Worm (Caenorhabditis elegans) whole organism, L4 larva: ENCODE data around the gene F23F12.12.

Experiments
- D1046.2 ChIP-seq: fragments of 200-800 bp; sonication (Bioruptor generic); IDR thresholded peaks from 2 replicates; pipeline ENCODE4 v1.3.6; 2022; ENCODE audit warnings: missing genetic modification characterization, missing compliant biosample characterization
- F26F4.8 ChIP-seq: fragments of 200-800 bp; sonication (Bioruptor generic); conservative IDR thresholded peaks from 2 replicates; pipeline ENCODE4 v1.3.6; 2022; ENCODE audit warnings: missing genetic modification characterization, missing compliant biosample characterization
- F37D6.2 ChIP-seq: sonication (generic microtip); optimal IDR thresholded peaks from 2 replicates; lab custom pipeline; 2016; ENCODE audit warnings: mild to moderate bottlenecking, missing genetic modification characterization, missing compliant biosample characterization
- F44E2.7 ChIP-seq: fragments of 200-800 bp; sonication (Bioruptor generic); IDR thresholded peaks from 2 replicates; pipeline ENCODE4 v2.1.2; 2022; ENCODE audit warnings: missing genetic modification characterization, missing compliant biosample characterization
- T26A8.4 ChIP-seq: fragments of 200-800 bp; sonication (Bioruptor generic); IDR thresholded peaks from 2 replicates; pipeline ENCODE4 v1.3.6; 2022; ENCODE audit warnings: missing genetic modification characterization, missing compliant biosample characterization
- Y48G9A.11 ChIP-seq: fragments of 200-800 bp; sonication (Bioruptor generic); IDR thresholded peaks from 2 replicates; pipeline ENCODE4 v1.3.6; 2022; ENCODE audit warnings: missing genetic modification reagents, missing genetic modification characterization, missing compliant biosample characterization
- Y75B8A.6 ChIP-seq: fragments of 200-800 bp; sonication (Bioruptor generic); IDR thresholded peaks from 2 replicates; pipeline ENCODE4 v1.3.6; 2022; ENCODE audit warnings: missing genetic modification reagents, missing genetic modification characterization, missing compliant biosample characterization
- aha-1 ChIP-seq: fragments of 150-350 bp; peaks from one replicate; lab custom pipeline; 2014; ENCODE audit warnings: missing biosample characterization, missing genetic modification characterization
- arid-1 ChIP-seq: fragments of 200-800 bp; sonication (Bioruptor generic); conservative IDR thresholded peaks from 2 replicates; pipeline ENCODE4 v1.3.6; 2022; ENCODE audit warnings: missing genetic modification reagents, missing genetic modification characterization, missing compliant biosample characterization
- ceh-32 ChIP-seq: sonication (generic microtip); optimal IDR thresholded peaks from 2 replicates; lab custom pipeline; 2016; ENCODE audit warnings: mild to moderate bottlenecking, missing genetic modification characterization, missing compliant biosample characterization; ENCODE audit not compliant: poor library complexity
- ceh-62 ChIP-seq: sonication (generic microtip); optimal IDR thresholded peaks from 2 replicates; lab custom pipeline; 2017; ENCODE audit warnings: missing biosample characterization, missing genetic modification characterization
- ceh-82 ChIP-seq: sonication (generic microtip); optimal IDR thresholded peaks from 2 replicates; lab custom pipeline; 2017; ENCODE audit warnings: missing biosample characterization, missing genetic modification characterization
- cey-2 ChIP-seq: sonication (generic microtip); optimal IDR thresholded peaks from 3 replicates; lab custom pipeline; 2017; ENCODE audit warnings: missing genetic modification characterization, mild to moderate bottlenecking, missing compliant biosample characterization, antibody characterized with exemption, borderline replicate concordance; ENCODE audit not compliant: insufficient read depth
- daf-12 ChIP-seq: fragments of 150-350 bp; optimal IDR thresholded peaks from 2 replicates; lab custom pipeline; 2014; ENCODE audit warnings: missing biosample characterization, missing genetic modification reagents, missing genetic modification characterization
- daf-16 ChIP-seq, 3 experiments: sonication (generic microtip); optimal IDR thresholded peaks; 2 replicates each; lab custom pipeline; 2016 to 2017; ENCODE audit warnings: missing genetic modification characterization in 3 of 3, missing genetic modification reagents in 3 of 3, mild to moderate bottlenecking in 2 of 3, missing compliant biosample characterization in 2 of 3, missing biosample characterization in 1 of 3, moderate library complexity in 1 of 3
- daf-19 ChIP-seq: fragments of 200-800 bp; sonication (Bioruptor generic); conservative IDR thresholded peaks from 2 replicates; pipeline ENCODE4 v1.3.6; 2022; ENCODE audit warnings: missing genetic modification characterization, missing compliant biosample characterization
- dmd-8 ChIP-seq: fragments of 200-800 bp; sonication (Bioruptor generic); IDR thresholded peaks from 2 replicates; pipeline ENCODE4 v1.3.6; 2022; ENCODE audit warnings: missing genetic modification characterization, missing compliant biosample characterization
- duxl-1 ChIP-seq: sonication (generic microtip); optimal IDR thresholded peaks from 2 replicates; lab custom pipeline; 2016; ENCODE audit warnings: mild to moderate bottlenecking, missing genetic modification characterization, moderate library complexity, missing compliant biosample characterization; ENCODE audit not compliant: poor library complexity
- dve-1 ChIP-seq: sonication (generic microtip); optimal IDR thresholded peaks from 2 replicates; lab custom pipeline; 2017; ENCODE audit warnings: antibody characterized with exemption, mild to moderate bottlenecking, missing genetic modification characterization, missing compliant biosample characterization; ENCODE audit not compliant: insufficient read depth
- gei-8 ChIP-seq: fragments of 200-800 bp; sonication (Bioruptor generic); optimal IDR thresholded peaks from 2 replicates; lab custom pipeline; 2018; ENCODE audit warnings: mild to moderate bottlenecking, missing genetic modification characterization, missing compliant biosample characterization
- hif-1 ChIP-seq, 2 experiments: sonication (generic microtip); optimal IDR thresholded peaks; 2 replicates each; lab custom pipeline; 2016 to 2017; ENCODE audit warnings: missing compliant biosample characterization in 2 of 2, missing genetic modification characterization in 2 of 2, missing genetic modification reagents in 2 of 2, missing genotype in 2 of 2, mild to moderate bottlenecking in 1 of 2
- hlh-11 ChIP-seq: fragments of 200-800 bp; sonication (Bioruptor generic); optimal IDR thresholded peaks from 2 replicates; lab custom pipeline; 2018; ENCODE audit warnings: mild to moderate bottlenecking, missing genetic modification characterization, missing compliant biosample characterization
- hlh-30 ChIP-seq: sonication (generic microtip); optimal IDR thresholded peaks from 2 replicates; lab custom pipeline; 2017; ENCODE audit warnings: antibody characterized with exemption, mild to moderate bottlenecking, missing genetic modification characterization, missing compliant biosample characterization; ENCODE audit not compliant: insufficient read depth
- hmg-1.1 ChIP-seq: fragments of 200-800 bp; sonication (Bioruptor generic); IDR thresholded peaks from 2 replicates; pipeline ENCODE4 v1.3.6; 2022; ENCODE audit warnings: missing genetic modification reagents, missing genetic modification characterization, missing compliant biosample characterization
- lin-13 ChIP-seq: fragments of 150-350 bp; optimal IDR thresholded peaks from 2 replicates; lab custom pipeline; 2014; ENCODE audit warnings: missing biosample characterization, missing genetic modification reagents, missing genetic modification characterization
- lin-15B ChIP-seq: fragments of 150-350 bp; sonication (generic microtip); optimal IDR thresholded peaks from 3 replicates; lab custom pipeline; 2014; ENCODE audit warnings: missing biosample characterization, missing genetic modification characterization
- lin-29 ChIP-seq: fragments of 200-800 bp; sonication (Bioruptor generic); IDR thresholded peaks from 2 replicates; pipeline ENCODE4 v1.3.6; 2022; ENCODE audit warnings: missing genetic modification reagents, missing genetic modification characterization, missing compliant biosample characterization
- mep-1 ChIP-seq: fragments of 150-350 bp; sonication (generic microtip); optimal IDR thresholded peaks from 3 replicates; lab custom pipeline; 2014; ENCODE audit warnings: missing biosample characterization, missing genetic modification characterization
- mxl-3 ChIP-seq: fragments of 200-800 bp; sonication (Bioruptor generic); optimal IDR thresholded peaks from 2 replicates; lab custom pipeline; 2018; ENCODE audit warnings: mild to moderate bottlenecking, missing genetic modification characterization, missing compliant biosample characterization
- nhr-102 ChIP-seq: sonication (generic microtip); optimal IDR thresholded peaks from 2 replicates; lab custom pipeline; 2016; ENCODE audit warnings: mild to moderate bottlenecking, missing genetic modification characterization, moderate library complexity, missing compliant biosample characterization
- nhr-11 ChIP-seq: fragments of 150-350 bp; optimal IDR thresholded peaks from 2 replicates; lab custom pipeline; 2014; ENCODE audit warnings: missing biosample characterization, missing genetic modification characterization
- nhr-111 ChIP-seq: fragments of 200-800 bp; sonication (Bioruptor generic); optimal IDR thresholded peaks from 2 replicates; lab custom pipeline; 2018; ENCODE audit warnings: mild to moderate bottlenecking, missing genetic modification characterization, missing compliant biosample characterization
- nhr-42 ChIP-seq: fragments of 200-800 bp; sonication (Bioruptor generic); IDR thresholded peaks from 2 replicates; pipeline ENCODE4 v1.3.6; 2022; ENCODE audit warnings: missing genetic modification characterization, missing compliant biosample characterization
- nhr-6 ChIP-seq: fragments of 150-350 bp; optimal IDR thresholded peaks from 2 replicates; lab custom pipeline; 2014; ENCODE audit warnings: missing biosample characterization, missing genetic modification characterization
- nhr-76 ChIP-seq: fragments of 150-350 bp; optimal IDR thresholded peaks from 2 replicates; lab custom pipeline; 2014; ENCODE audit warnings: missing biosample characterization, missing genetic modification characterization
- saeg-2 ChIP-seq: fragments of 200-800 bp; sonication (Bioruptor generic); IDR thresholded peaks from 2 replicates; pipeline ENCODE4 v1.3.6; 2022; ENCODE audit warnings: missing genetic modification reagents, missing genetic modification characterization, missing compliant biosample characterization
- sdz-12 ChIP-seq: fragments of 200-800 bp; sonication (Bioruptor generic); optimal IDR thresholded peaks from 2 replicates; lab custom pipeline; 2018; ENCODE audit warnings: mild to moderate bottlenecking, missing genetic modification characterization, missing compliant biosample characterization
- snpc-1.2 ChIP-seq: fragments of 200-800 bp; sonication (Bioruptor generic); IDR thresholded peaks from 2 replicates; pipeline ENCODE4 v1.3.6; 2022; ENCODE audit warnings: missing genetic modification reagents, missing genetic modification characterization, missing compliant biosample characterization
- snpc-4 ChIP-seq: fragments of 150-350 bp; optimal IDR thresholded peaks from 2 replicates; lab custom pipeline; 2014; ENCODE audit warnings: missing biosample characterization, missing genetic modification characterization
- spr-3 ChIP-seq: fragments of 200-800 bp; sonication (Bioruptor generic); optimal IDR thresholded peaks from 2 replicates; lab custom pipeline; 2018; ENCODE audit warnings: mild to moderate bottlenecking, missing genetic modification characterization, missing compliant biosample characterization
- unc-130 ChIP-seq: sonication (generic microtip); optimal IDR thresholded peaks from 2 replicates; lab custom pipeline; 2016; ENCODE audit warnings: missing genetic modification reagents, missing genetic modification characterization, missing compliant biosample characterization
- unc-39 ChIP-seq: sonication (generic microtip); optimal IDR thresholded peaks from 2 replicates; lab custom pipeline; 2017; ENCODE audit warnings: missing biosample characterization, missing genetic modification characterization
- unc-62 ChIP-seq, 3 experiments: fragments of 150-350 bp in 1 of 3; sonication (generic microtip); optimal IDR thresholded peaks in 2 of 3; peaks in 1 of 3; 1 replicate in 1 of 3; 2 replicates in 2 of 3; lab custom pipeline; 2014 to 2017; ENCODE audit warnings: missing biosample characterization in 3 of 3, missing genetic modification characterization in 3 of 3, missing genetic modification reagents in 3 of 3, missing genotype in 1 of 3
- zag-1 ChIP-seq: fragments of 150-350 bp; optimal IDR thresholded peaks from 2 replicates; lab custom pipeline; 2014; ENCODE audit warnings: missing biosample characterization, missing genetic modification characterization
- zfp-3 ChIP-seq: fragments of 200-800 bp; sonication (Bioruptor generic); conservative IDR thresholded peaks from 2 replicates; pipeline ENCODE4 v1.3.6; 2022; ENCODE audit warnings: missing genetic modification reagents, missing genetic modification characterization, missing compliant biosample characterization
- zip-11 ChIP-seq: fragments of 200-800 bp; sonication (Bioruptor generic); IDR thresholded peaks from 2 replicates; pipeline ENCODE4 v1.3.6; 2022; ENCODE audit warnings: missing genetic modification characterization, missing compliant biosample characterization

Gene F23F12.12

DNA sequence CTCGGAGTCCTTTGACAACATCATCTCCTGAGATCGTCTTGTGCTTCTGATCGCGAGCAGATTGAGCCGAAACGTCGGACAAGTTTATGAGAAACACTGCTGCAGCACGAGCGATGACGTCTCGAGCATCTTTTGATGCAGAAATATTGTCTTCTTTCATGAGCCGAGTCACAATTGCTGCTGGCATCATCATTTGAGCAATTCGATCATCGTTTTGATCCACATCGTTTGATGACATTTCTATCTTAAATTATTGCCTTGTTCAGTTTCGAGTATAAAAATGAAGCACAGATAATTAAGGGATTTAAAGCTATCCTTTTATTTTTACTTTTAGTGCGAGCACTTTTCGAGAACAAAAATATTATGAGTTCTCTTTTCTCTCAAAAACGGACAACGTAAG, 45.3 kb upstream of the F23F12.12 start, which contains the start of gene T26A5.8 (continued):
- TF ChIP-seq daf-16 (GFP tag; optimal IDR thresholded peaks at IDR 0.05; lab: Kevin White, UChicago), result peak in 1 of 2 experiments; percentile 13
- peak; percentile 28 for TF ChIP-seq daf-16 (tag; optimal IDR thresholded peaks at IDR 0.05; lab: Kevin White, UChicago)
- TF ChIP-seq sdz-12 (GFP tag; lab: Kevin White, UChicago), result no peak
- no peak for TF ChIP-seq zag-1 (tag; lab: Kevin White, UChicago)
- TF ChIP-seq snpc-1.2 (GFP tag; lab: Robert Waterston, UW), result 0 out of 2 replicates have a peak, but pooled peaks have one; percentile 28
- no peak for TF ChIP-seq nhr-111 (GFP tag; lab: Kevin White, UChicago)
- no peak for TF ChIP-seq hif-1 (tag; optimal IDR thresholded peaks at IDR 0.05; lab: Kevin White, UChicago)
- TF ChIP-seq hmg-1.1, result no peak
- peak; percentile 60 for TF ChIP-seq duxl-1 (tag; lab: Kevin White, UChicago)
- TF ChIP-seq aha-1, result peak; percentile 95
- TF ChIP-seq F44E2.7 (GFP tag; lab: Robert Waterston, UW), result 0 out of 2 replicates have a peak, but pooled peaks have one; percentile 2
- peak; percentile 57 for TF ChIP-seq T26A8.4 (GFP tag; lab: Robert Waterston, UW)
- TF ChIP-seq spr-3, result no peak
- TF ChIP-seq mxl-3 (GFP tag; lab: Kevin White, UChicago), result no peak
- no peak for TF ChIP-seq cey-2 (tag; lab: Kevin White, UChicago)
- no peak for TF ChIP-seq nhr-11 (tag; lab: Kevin White, UChicago)
- no peak for TF ChIP-seq nhr-6 (tag; lab: Kevin White, UChicago)
- TF ChIP-seq ceh-32 (tag; lab: Kevin White, UChicago), result no peak
- TF ChIP-seq lin-15B (tag; lab: Kevin White, UChicago), result no peak
- no peak for TF ChIP-seq ceh-62
- no peak for TF ChIP-seq unc-130
- peak; percentile 43; the same call in 1 of the 2 replicates for TF ChIP-seq zfp-3 (GFP tag; lab: Robert Waterston, UW)
- TF ChIP-seq Y75B8A.6, result peak; percentile 72; the same call in 1 of the 2 replicates
- TF ChIP-seq dmd-8, result 0 out of 2 replicates have a peak, but pooled peaks have one; percentile 26
- TF ChIP-seq daf-19 (GFP tag; lab: Robert Waterston, UW), result no peak
- TF ChIP-seq daf-12 (tag; lab: Kevin White, UChicago), result no peak
- TF ChIP-seq hlh-11 (tag; lab: Kevin White, UChicago), result no peak

ce11 chrIII:6463679-6464078, 44.3 kb upstream of the F23F12.12 start, which contains the start of gene dlc-1:
Gene dlc-1, minus strand, starts transcription at chrIII:6463779.
- TF ChIP-seq arid-1 (GFP tag; lab: Robert Waterston, UW) (no peak), hif-1 (tag; optimal IDR thresholded peaks at IDR 0.05; lab: Kevin White, UChicago) (no peak), zfp-3 (GFP tag; lab: Robert Waterston, UW) (0 out of 2 replicates have a peak, but pooled peaks have one; percentile 2), F37D6.2 (no peak)

DNA sequence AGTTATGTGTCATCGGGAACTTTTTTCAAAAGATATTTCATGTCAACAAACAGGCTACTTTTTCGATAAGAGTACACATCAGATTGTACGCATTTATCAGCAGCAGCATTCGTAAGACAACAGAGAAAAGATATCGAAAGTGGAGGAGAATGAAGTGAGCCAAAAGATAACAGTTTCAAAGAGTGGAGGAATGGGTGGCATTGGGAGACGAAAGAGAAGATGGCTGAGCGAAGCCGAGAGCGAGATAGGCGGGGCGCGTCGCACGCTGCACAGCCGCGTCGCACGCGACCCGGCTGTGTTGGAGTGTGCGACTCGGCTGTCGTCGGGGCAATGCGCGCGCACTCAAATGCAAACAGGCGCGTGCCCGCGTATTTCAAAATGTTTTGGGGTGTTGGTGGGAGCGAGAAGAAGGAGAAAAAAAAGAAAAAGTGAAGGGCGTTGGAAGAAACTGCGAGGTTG, 43.8 kb upstream of the F23F12.12 start:
- no peak for TF ChIP-seq daf-19 (GFP tag; lab: Robert Waterston, UW)
- peak; percentile 47 for TF ChIP-seq F37D6.2
- no peak for TF ChIP-seq F26F4.8
- TF ChIP-seq Y48G9A.11, result peak; percentile 40; the same call in 1 of the 2 replicates
- peak; percentile 89 for TF ChIP-seq D1046.2 (GFP tag; lab: Robert Waterston, UW)
- TF ChIP-seq nhr-76 (tag; lab: Kevin White, UChicago), result no peak
- peak; percentile 71 for TF ChIP-seq lin-13 (GFP tag; lab: Kevin White, UChicago)
- peak; percentile 82 to 84 for TF ChIP-seq daf-16 (GFP tag; optimal IDR thresholded peaks at IDR 0.05; lab: Kevin White, UChicago)
- TF ChIP-seq daf-16 (tag; optimal IDR thresholded peaks at IDR 0.05; lab: Kevin White, UChicago), result peak; percentile 94
- TF ChIP-seq unc-62 (GFP tag; optimal IDR thresholded peaks at IDR 0.05 in 1 of 2; lab: Kevin White, UChicago), result no peak
- no peak for TF ChIP-seq unc-62 (tag; optimal IDR thresholded peaks at IDR 0.05; lab: Kevin White, UChicago)
- no peak for TF ChIP-seq unc-39 (tag; lab: Kevin White, UChicago)
- peak; percentile 70; the same call in 1 of the 2 replicates for TF ChIP-seq saeg-2 (GFP tag; lab: Robert Waterston, UW)
- TF ChIP-seq snpc-4 (tag; lab: Kevin White, UChicago), result no peak
- no peak; the same call in 1 of the 2 replicates for TF ChIP-seq lin-29 (GFP tag; lab: Robert Waterston, UW)
- TF ChIP-seq ceh-82, result no peak
- peak; percentile 95 for TF ChIP-seq hlh-30 (tag; lab: Kevin White, UChicago)
- TF ChIP-seq zip-11 (GFP tag; lab: Robert Waterston, UW), result no peak
- peak; percentile 91 for TF ChIP-seq mep-1 (tag; lab: Kevin White, UChicago)
- peak; percentile 96 for TF ChIP-seq dve-1 (tag; lab: Kevin White, UChicago)
- TF ChIP-seq gei-8 (GFP tag; lab: Kevin White, UChicago), result peak; percentile 86
- TF ChIP-seq nhr-102 (tag; lab: Kevin White, UChicago), result peak; percentile 89
- TF ChIP-seq nhr-42 (GFP tag; lab: Robert Waterston, UW), result peak; percentile 84
